Fruit fly (Drosophila melanogaster): ENCODE results near the gene Cdc7.

dm6 chrX:6617372-6617771, 37.0 kb upstream of the Cdc7 start:
- TF ChIP-seq usp (GFP tag; optimal IDR thresholded peaks at IDR 0.05) = no peak
- TF ChIP-seq CrebA (GFP tag; optimal IDR thresholded peaks at IDR 0.05; ENCODE audit: borderline replicate concordance) = no peak
- no peak for TF ChIP-seq sage (GFP tag; optimal IDR thresholded peaks at IDR 0.05)
- no peak for TF ChIP-seq Dfd (GFP tag; optimal IDR thresholded peaks at IDR 0.05)
- TF ChIP-seq GATAd (GFP tag; optimal IDR thresholded peaks at IDR 0.05) = no peak
- TF ChIP-seq foxo (GFP tag; optimal IDR thresholded peaks at IDR 0.05) = no peak
- TF ChIP-seq pan (optimal IDR thresholded peaks at IDR 0.05) = no peak

Data from whole organism, wandering third instar larva.